Worm (Caenorhabditis elegans) whole organism, mixed stage, embryonic: Measurements from ENCODE around the gene T21C12.4.
A peak's percentile ranks its signal among the peaks of the same experiment; 100 is the strongest.

Source experiments
- blmp-1 ChIP-seq: fragments of 150-350 bp; optimal IDR thresholded peaks from 2 replicates; lab custom pipeline; 2014; ENCODE audit warnings: missing biosample characterization, missing genetic modification characterization
- ces-1 ChIP-seq: fragments of 150-350 bp; optimal IDR thresholded peaks from 2 replicates; lab custom pipeline; 2014; ENCODE audit warnings: missing biosample characterization, missing genetic modification reagents, missing genetic modification characterization
- ham-2 ChIP-seq: fragments of 200-800 bp; sonication (Bioruptor generic); optimal IDR thresholded peaks from 2 replicates; lab custom pipeline; 2018; ENCODE audit warnings: mild to moderate bottlenecking, missing genetic modification characterization, missing compliant biosample characterization
- nhr-12 ChIP-seq: fragments of 150-350 bp; optimal IDR thresholded peaks from 2 replicates; lab custom pipeline; 2014; ENCODE audit warnings: missing biosample characterization, missing genetic modification characterization
- nhr-237 ChIP-seq: fragments of 150-350 bp; optimal IDR thresholded peaks from 2 replicates; lab custom pipeline; 2014; ENCODE audit warnings: missing biosample characterization, missing genetic modification characterization
- sem-2 ChIP-seq: fragments of 200-800 bp; sonication (Bioruptor generic); optimal IDR thresholded peaks from 2 replicates; lab custom pipeline; 2018; ENCODE audit warnings: mild to moderate bottlenecking, missing genetic modification characterization, missing compliant biosample characterization
- unc-120 ChIP-seq: sonication (generic microtip); optimal IDR thresholded peaks from 2 replicates; lab custom pipeline; 2017; ENCODE audit warnings: missing genetic modification characterization, missing compliant biosample characterization; ENCODE audit not compliant: poor library complexity, severe bottlenecking

DNA sequence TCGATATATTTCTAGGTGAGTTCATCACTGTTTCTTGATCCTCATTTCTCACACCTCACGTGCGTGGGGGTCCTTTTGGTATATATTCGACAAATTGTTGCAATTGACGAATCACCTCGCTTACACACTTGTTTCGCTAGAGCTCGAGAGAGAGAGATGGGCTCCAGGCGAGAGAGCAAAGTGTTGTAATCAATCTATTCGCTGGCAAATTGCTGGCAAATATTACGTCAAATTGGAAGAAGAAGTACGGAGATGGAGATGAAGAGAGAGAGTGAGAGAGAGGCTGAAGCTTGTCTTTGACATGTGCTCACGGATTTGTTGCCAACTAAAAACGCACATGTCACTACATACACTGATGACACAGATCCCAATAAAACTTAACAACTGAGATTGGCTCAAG lies 31.9 kb downstream of the T21C12.4 start:
- TF ChIP-seq nhr-12 (tag; lab: Kevin White, UChicago) (no peak), unc-120 (tag; lab: Kevin White, UChicago) (peak; percentile 85), sem-2 (no peak), blmp-1 (tag; lab: Kevin White, UChicago) (no peak), nhr-237 (tag; lab: Kevin White, UChicago) (no peak), ces-1 (GFP tag; lab: Kevin White, UChicago) (no peak), ham-2 (no peak)
